Worm (Caenorhabditis elegans) whole organism, L4 larva: ENCODE data around the gene T01E8.1.

Source experiments
- D1046.2 ChIP-seq: fragments of 200-800 bp; sonication (Bioruptor generic); IDR thresholded peaks from 2 replicates; pipeline ENCODE4 v1.3.6; 2022; ENCODE audit warnings: missing genetic modification characterization, missing compliant biosample characterization
- F26F4.8 ChIP-seq: fragments of 200-800 bp; sonication (Bioruptor generic); conservative IDR thresholded peaks from 2 replicates; pipeline ENCODE4 v1.3.6; 2022; ENCODE audit warnings: missing genetic modification characterization, missing compliant biosample characterization
- F37D6.2 ChIP-seq: sonication (generic microtip); optimal IDR thresholded peaks from 2 replicates; lab custom pipeline; 2016; ENCODE audit warnings: mild to moderate bottlenecking, missing genetic modification characterization, missing compliant biosample characterization
- F44E2.7 ChIP-seq: fragments of 200-800 bp; sonication (Bioruptor generic); IDR thresholded peaks from 2 replicates; pipeline ENCODE4 v2.1.2; 2022; ENCODE audit warnings: missing genetic modification characterization, missing compliant biosample characterization
- F49E8.2 ChIP-seq: sonication (generic microtip); optimal IDR thresholded peaks from 2 replicates; lab custom pipeline; 2016; ENCODE audit warnings: missing compliant biosample characterization, mild to moderate bottlenecking, missing genetic modification characterization, borderline replicate concordance
- ZK337.2 ChIP-seq: fragments of 200-800 bp; sonication (Bioruptor generic); IDR thresholded peaks from 2 replicates; pipeline ENCODE4 v1.3.6; 2022; ENCODE audit warnings: missing genetic modification reagents, missing genetic modification characterization, missing compliant biosample characterization
- ZK546.5 ChIP-seq, 2 experiments: sonication (generic microtip); optimal IDR thresholded peaks; 2 replicates each; lab custom pipeline; 2017; ENCODE audit warnings: missing biosample characterization in 2 of 2, missing genetic modification characterization in 2 of 2
- aly-2 ChIP-seq: sonication (generic microtip); optimal IDR thresholded peaks from 2 replicates; lab custom pipeline; 2018; ENCODE audit warnings: missing biosample characterization, missing genetic modification characterization
- ama-1 ChIP-seq: fragments of 150-350 bp; optimal IDR thresholded peaks from 2 replicates; lab custom pipeline; 2014; ENCODE audit warnings: inconsistent platforms, mixed read lengths
- arid-1 ChIP-seq: fragments of 200-800 bp; sonication (Bioruptor generic); conservative IDR thresholded peaks from 2 replicates; pipeline ENCODE4 v1.3.6; 2022; ENCODE audit warnings: missing genetic modification reagents, missing genetic modification characterization, missing compliant biosample characterization
- ceh-62 ChIP-seq: sonication (generic microtip); optimal IDR thresholded peaks from 2 replicates; lab custom pipeline; 2017; ENCODE audit warnings: missing biosample characterization, missing genetic modification characterization
- ces-1 ChIP-seq: fragments of 150-350 bp; sonication (generic microtip); optimal IDR thresholded peaks from 4 replicates; lab custom pipeline; 2014; ENCODE audit warnings: missing biosample characterization, missing genetic modification reagents, missing genetic modification characterization
- cey-2 ChIP-seq: sonication (generic microtip); optimal IDR thresholded peaks from 3 replicates; lab custom pipeline; 2017; ENCODE audit warnings: missing genetic modification characterization, mild to moderate bottlenecking, missing compliant biosample characterization, antibody characterized with exemption, borderline replicate concordance; ENCODE audit not compliant: insufficient read depth
- daf-12 ChIP-seq: fragments of 150-350 bp; optimal IDR thresholded peaks from 2 replicates; lab custom pipeline; 2014; ENCODE audit warnings: missing biosample characterization, missing genetic modification reagents, missing genetic modification characterization
- daf-16 ChIP-seq, 3 experiments: sonication (generic microtip); optimal IDR thresholded peaks; 2 replicates each; lab custom pipeline; 2016 to 2017; ENCODE audit warnings: missing genetic modification characterization in 3 of 3, missing genetic modification reagents in 3 of 3, mild to moderate bottlenecking in 2 of 3, missing compliant biosample characterization in 2 of 3, missing biosample characterization in 1 of 3, moderate library complexity in 1 of 3
- dve-1 ChIP-seq: sonication (generic microtip); optimal IDR thresholded peaks from 2 replicates; lab custom pipeline; 2017; ENCODE audit warnings: antibody characterized with exemption, mild to moderate bottlenecking, missing genetic modification characterization, missing compliant biosample characterization; ENCODE audit not compliant: insufficient read depth
- egl-27 ChIP-seq: sonication (generic microtip); optimal IDR thresholded peaks from 3 replicates; lab custom pipeline; 2017; ENCODE audit warnings: missing biosample characterization, missing genetic modification reagents, missing genetic modification characterization
- fkh-10 ChIP-seq: fragments of 150-350 bp; optimal IDR thresholded peaks from 2 replicates; lab custom pipeline; 2014; ENCODE audit warnings: missing biosample characterization, missing genetic modification reagents, missing genetic modification characterization
- hlh-11 ChIP-seq: fragments of 200-800 bp; sonication (Bioruptor generic); optimal IDR thresholded peaks from 2 replicates; lab custom pipeline; 2018; ENCODE audit warnings: mild to moderate bottlenecking, missing genetic modification characterization, missing compliant biosample characterization
- hlh-30 ChIP-seq: sonication (generic microtip); optimal IDR thresholded peaks from 2 replicates; lab custom pipeline; 2017; ENCODE audit warnings: antibody characterized with exemption, mild to moderate bottlenecking, missing genetic modification characterization, missing compliant biosample characterization; ENCODE audit not compliant: insufficient read depth
- hmg-1.1 ChIP-seq: fragments of 200-800 bp; sonication (Bioruptor generic); IDR thresholded peaks from 2 replicates; pipeline ENCODE4 v1.3.6; 2022; ENCODE audit warnings: missing genetic modification reagents, missing genetic modification characterization, missing compliant biosample characterization
- jun-1 ChIP-seq: fragments of 150-350 bp; optimal IDR thresholded peaks from 2 replicates; lab custom pipeline; 2014; ENCODE audit warnings: missing biosample characterization, missing genetic modification reagents, missing genetic modification characterization
- lim-7 ChIP-seq: fragments of 200-800 bp; sonication (Bioruptor generic); IDR thresholded peaks from 2 replicates; pipeline ENCODE4 v1.3.6; 2022; ENCODE audit warnings: missing genetic modification characterization, missing compliant biosample characterization
- lin-1 ChIP-seq: fragments of 200-800 bp; sonication (Bioruptor generic); IDR thresholded peaks from 2 replicates; pipeline ENCODE4 v1.3.6; 2022; ENCODE audit warnings: missing genetic modification reagents, missing genetic modification characterization, missing compliant biosample characterization
- lin-13 ChIP-seq: fragments of 150-350 bp; optimal IDR thresholded peaks from 2 replicates; lab custom pipeline; 2014; ENCODE audit warnings: missing biosample characterization, missing genetic modification reagents, missing genetic modification characterization
- lin-29 ChIP-seq: fragments of 200-800 bp; sonication (Bioruptor generic); IDR thresholded peaks from 2 replicates; pipeline ENCODE4 v1.3.6; 2022; ENCODE audit warnings: missing genetic modification reagents, missing genetic modification characterization, missing compliant biosample characterization
- lin-39 ChIP-seq: fragments of 150-350 bp; optimal IDR thresholded peaks from 2 replicates; lab custom pipeline; 2014; ENCODE audit warnings: missing biosample characterization, missing genetic modification reagents, missing genetic modification characterization
- mes-2 ChIP-seq: sonication (generic microtip); optimal IDR thresholded peaks from 2 replicates; lab custom pipeline; 2016; ENCODE audit warnings: missing genotype, mild to moderate bottlenecking, missing genetic modification characterization, missing compliant biosample characterization; ENCODE audit not compliant: poor library complexity, severe bottlenecking
- mxl-3 ChIP-seq: fragments of 200-800 bp; sonication (Bioruptor generic); optimal IDR thresholded peaks from 2 replicates; lab custom pipeline; 2018; ENCODE audit warnings: mild to moderate bottlenecking, missing genetic modification characterization, missing compliant biosample characterization
- nhr-102 ChIP-seq: sonication (generic microtip); optimal IDR thresholded peaks from 2 replicates; lab custom pipeline; 2016; ENCODE audit warnings: mild to moderate bottlenecking, missing genetic modification characterization, moderate library complexity, missing compliant biosample characterization
- nhr-11 ChIP-seq: fragments of 150-350 bp; optimal IDR thresholded peaks from 2 replicates; lab custom pipeline; 2014; ENCODE audit warnings: missing biosample characterization, missing genetic modification characterization
- nhr-237 ChIP-seq: sonication (generic microtip); optimal IDR thresholded peaks from 2 replicates; lab custom pipeline; 2017; ENCODE audit warnings: missing biosample characterization, missing genetic modification characterization
- nhr-28 ChIP-seq: fragments of 150-350 bp; optimal IDR thresholded peaks from 2 replicates; lab custom pipeline; 2014; ENCODE audit warnings: missing biosample characterization, missing genetic modification characterization
- nhr-41 ChIP-seq: fragments of 200-800 bp; sonication (Bioruptor generic); IDR thresholded peaks from 2 replicates; pipeline ENCODE4 v1.3.6; 2022; ENCODE audit warnings: missing genetic modification reagents, missing genetic modification characterization, missing compliant biosample characterization
- nhr-77 ChIP-seq: fragments of 150-350 bp; optimal IDR thresholded peaks from 2 replicates; lab custom pipeline; 2014; ENCODE audit warnings: missing biosample characterization, missing genetic modification characterization
- php-3 ChIP-seq: fragments of 200-800 bp; sonication (Bioruptor generic); IDR thresholded peaks from 2 replicates; pipeline ENCODE4 v1.3.6; 2022; ENCODE audit warnings: missing genetic modification reagents, missing genetic modification characterization, missing compliant biosample characterization
- pqm-1 ChIP-seq: sonication (generic microtip); optimal IDR thresholded peaks from 2 replicates; lab custom pipeline; 2017; ENCODE audit warnings: missing biosample characterization, missing genetic modification characterization
- sdz-12 ChIP-seq: fragments of 200-800 bp; sonication (Bioruptor generic); optimal IDR thresholded peaks from 2 replicates; lab custom pipeline; 2018; ENCODE audit warnings: mild to moderate bottlenecking, missing genetic modification characterization, missing compliant biosample characterization
- set-16 ChIP-seq: fragments of 200-800 bp; sonication (Bioruptor generic); IDR thresholded peaks from 2 replicates; pipeline ENCODE4 v1.3.6; 2022; ENCODE audit warnings: missing genetic modification reagents, missing genetic modification characterization, missing compliant biosample characterization
- skn-1 ChIP-seq: fragments of 150-350 bp; optimal IDR thresholded peaks from 2 replicates; lab custom pipeline; 2014; ENCODE audit warnings: missing biosample characterization, missing genetic modification characterization
- snpc-1.2 ChIP-seq: fragments of 200-800 bp; sonication (Bioruptor generic); IDR thresholded peaks from 2 replicates; pipeline ENCODE4 v1.3.6; 2022; ENCODE audit warnings: missing genetic modification reagents, missing genetic modification characterization, missing compliant biosample characterization
- snpc-4 ChIP-seq: fragments of 150-350 bp; optimal IDR thresholded peaks from 2 replicates; lab custom pipeline; 2014; ENCODE audit warnings: missing biosample characterization, missing genetic modification characterization
- spr-1 ChIP-seq: sonication (generic microtip); optimal IDR thresholded peaks from 2 replicates; lab custom pipeline; 2016; ENCODE audit warnings: mild to moderate bottlenecking, missing genetic modification characterization, missing compliant biosample characterization
- unc-130 ChIP-seq: sonication (generic microtip); optimal IDR thresholded peaks from 2 replicates; lab custom pipeline; 2016; ENCODE audit warnings: missing genetic modification reagents, missing genetic modification characterization, missing compliant biosample characterization
- zag-1 ChIP-seq: fragments of 150-350 bp; optimal IDR thresholded peaks from 2 replicates; lab custom pipeline; 2014; ENCODE audit warnings: missing biosample characterization, missing genetic modification characterization
- zfp-2 ChIP-seq: sonication (generic microtip); optimal IDR thresholded peaks from 2 replicates; lab custom pipeline; 2016; ENCODE audit warnings: mild to moderate bottlenecking, missing genetic modification characterization, missing compliant biosample characterization
- zip-11 ChIP-seq: fragments of 200-800 bp; sonication (Bioruptor generic); IDR thresholded peaks from 2 replicates; pipeline ENCODE4 v1.3.6; 2022; ENCODE audit warnings: missing genetic modification characterization, missing compliant biosample characterization
- ztf-11 ChIP-seq: fragments of 150-350 bp; optimal IDR thresholded peaks from 2 replicates; lab custom pipeline; 2014; ENCODE audit warnings: missing biosample characterization, missing genetic modification characterization
- ztf-7 ChIP-seq: fragments of 150-350 bp; optimal IDR thresholded peaks from 2 replicates; lab custom pipeline; 2014; ENCODE audit warnings: missing biosample characterization, missing genetic modification characterization

T01E8.1 gene

ce11 chrII:10220631-10221030 lies 14.1 kb downstream of the T01E8.1 start:
- TF ChIP-seq hlh-11 (tag; lab: Kevin White, UChicago) = no peak
- no peak for TF ChIP-seq daf-12 (tag; lab: Kevin White, UChicago)
- no peak for TF ChIP-seq daf-16 (GFP tag; optimal IDR thresholded peaks at IDR 0.05; lab: Kevin White, UChicago)
- peak; percentile 26 for TF ChIP-seq daf-16 (tag; optimal IDR thresholded peaks at IDR 0.05; lab: Kevin White, UChicago)
- TF ChIP-seq nhr-28 (tag; lab: Kevin White, UChicago) = peak; percentile 21

ce11 chrII:10221627-10222026 lies 15.1 kb downstream of the T01E8.1 start:
- TF ChIP-seq zag-1 (tag; lab: Kevin White, UChicago) (no peak), ztf-11 (tag; lab: Kevin White, UChicago) (no peak), egl-27 (tag; lab: Kevin White, UChicago) (no peak), nhr-41 (GFP tag; lab: Robert Waterston, UW) (0 out of 2 replicates have a peak, but pooled peaks have one; percentile 12), ZK546.5 (tag; optimal IDR thresholded peaks at IDR 0.05; lab: Kevin White, UChicago) (no peak), lin-13 (GFP tag; lab: Kevin White, UChicago) (no peak), arid-1 (GFP tag; lab: Robert Waterston, UW) (no peak), unc-130 (no peak), cey-2 (tag; lab: Kevin White, UChicago) (no peak), aly-2 (tag; lab: Kevin White, UChicago) (no peak), snpc-1.2 (GFP tag; lab: Robert Waterston, UW) (no peak), mes-2 (tag; lab: Kevin White, UChicago) (no peak), F37D6.2 (no peak), jun-1 (tag; lab: Kevin White, UChicago) (no peak), sdz-12 (GFP tag; lab: Kevin White, UChicago) (no peak), ama-1 (lab: Kevin White, UChicago) (no peak), nhr-237 (tag; lab: Kevin White, UChicago) (no peak), nhr-102 (tag; lab: Kevin White, UChicago) (no peak), hlh-30 (tag; lab: Kevin White, UChicago) (peak; percentile 38), ZK337.2 (no peak), php-3 (0 out of 2 replicates have a peak, but pooled peaks have one; percentile 31), lim-7 (no peak), nhr-11 (no peak), D1046.2 (GFP tag; lab: Robert Waterston, UW) (no peak), F26F4.8 (GFP tag; lab: Robert Waterston, UW) (no peak), F44E2.7 (no peak), ztf-7 (tag; lab: Kevin White, UChicago) (no peak), snpc-4 (tag; lab: Kevin White, UChicago) (no peak), skn-1 (tag; lab: Kevin White, UChicago) (no peak), ces-1 (GFP tag; lab: Kevin White, UChicago) (no peak), daf-16 (GFP tag; optimal IDR thresholded peaks at IDR 0.05; lab: Kevin White, UChicago) (no peak), daf-16 (tag; optimal IDR thresholded peaks at IDR 0.05; lab: Kevin White, UChicago) (peak; percentile 33), zip-11 (no peak), hlh-11 (tag; lab: Kevin White, UChicago) (peak; percentile 68), lin-39 (tag; lab: Kevin White, UChicago) (no peak), lin-29 (GFP tag; lab: Robert Waterston, UW) (no peak), dve-1 (tag; lab: Kevin White, UChicago) (peak; percentile 43), pqm-1 (tag; lab: Kevin White, UChicago) (peak; percentile 94), F49E8.2 (tag; lab: Kevin White, UChicago) (no peak), nhr-77 (tag; lab: Kevin White, UChicago) (peak; percentile 59), zfp-2 (tag; lab: Kevin White, UChicago) (no peak), set-16 (GFP tag; lab: Robert Waterston, UW) (no peak), hmg-1.1 (GFP tag; lab: Robert Waterston, UW) (no peak), fkh-10 (no peak), ceh-62 (tag; lab: Kevin White, UChicago) (no peak), lin-1 (GFP tag; lab: Robert Waterston, UW) (no peak), mxl-3 (no peak), spr-1 (tag; lab: Kevin White, UChicago) (no peak)
